Worm (Caenorhabditis elegans) whole organism, young adult: ENCODE data around the gene srx-19.

Source experiments
- B0336.3 ChIP-seq: fragments of 200-800 bp; sonication (Bioruptor generic); IDR thresholded peaks from 2 replicates; pipeline ENCODE4 v1.3.6; 2022; ENCODE audit warnings: missing genetic modification characterization, missing compliant biosample characterization
- F23B12.7 ChIP-seq: sonication (generic microtip); optimal IDR thresholded peaks from 2 replicates; lab custom pipeline; 2017; ENCODE audit warnings: missing genetic modification characterization, mild to moderate bottlenecking, missing compliant biosample characterization, antibody characterized with exemption, moderate library complexity; ENCODE audit not compliant: insufficient read depth
- F55B11.4 ChIP-seq: sonication (generic microtip); optimal IDR thresholded peaks from 2 replicates; lab custom pipeline; 2016; ENCODE audit warnings: missing compliant biosample characterization, missing genetic modification characterization, borderline replicate concordance; ENCODE audit not compliant: insufficient read depth
- K12H6.12 ChIP-seq: fragments of 200-800 bp; sonication (Bioruptor generic); optimal IDR thresholded peaks from 2 replicates; lab custom pipeline; 2018; ENCODE audit warnings: mild to moderate bottlenecking, missing genetic modification characterization, missing compliant biosample characterization
- T07F8.4 ChIP-seq: sonication (generic microtip); optimal IDR thresholded peaks from 2 replicates; lab custom pipeline; 2016; ENCODE audit warnings: mild to moderate bottlenecking, missing genetic modification characterization, moderate library complexity, missing compliant biosample characterization
- Y56A3A.18 ChIP-seq: fragments of 200-800 bp; sonication (Bioruptor generic); IDR thresholded peaks from 2 replicates; pipeline ENCODE4 v1.3.6; 2022; ENCODE audit warnings: missing genetic modification reagents, missing genetic modification characterization, missing compliant biosample characterization
- attf-5 ChIP-seq: fragments of 200-800 bp; sonication (Bioruptor generic); optimal IDR thresholded peaks from 2 replicates; lab custom pipeline; 2018; ENCODE audit warnings: mild to moderate bottlenecking, missing genetic modification characterization, missing compliant biosample characterization
- bed-1 ChIP-seq: fragments of 200-800 bp; sonication (Bioruptor generic); IDR thresholded peaks from 2 replicates; pipeline ENCODE4 v1.3.6; 2022; ENCODE audit warnings: missing genetic modification reagents, missing genetic modification characterization, missing compliant biosample characterization
- bed-2 ChIP-seq: fragments of 200-800 bp; sonication (Bioruptor generic); IDR thresholded peaks from 2 replicates; pipeline ENCODE4 v1.3.6; 2022; ENCODE audit warnings: missing genetic modification reagents, missing genetic modification characterization, missing compliant biosample characterization
- cebp-2 ChIP-seq: fragments of 200-800 bp; sonication (Bioruptor generic); IDR thresholded peaks from 2 replicates; pipeline ENCODE4 v1.3.6; 2022; ENCODE audit warnings: missing genetic modification characterization, missing compliant biosample characterization
- ceh-79 ChIP-seq: sonication (generic microtip); optimal IDR thresholded peaks from 2 replicates; lab custom pipeline; 2017; ENCODE audit warnings: mild to moderate bottlenecking, missing genetic modification characterization, missing compliant biosample characterization
- die-1 ChIP-seq: sonication (generic microtip); optimal IDR thresholded peaks from 2 replicates; lab custom pipeline; 2016; ENCODE audit warnings: missing genotype, mild to moderate bottlenecking, missing genetic modification characterization, missing compliant biosample characterization
- dpl-1 ChIP-seq: fragments of 150-350 bp; optimal IDR thresholded peaks from 2 replicates; lab custom pipeline; 2014; ENCODE audit warnings: missing biosample characterization, missing genetic modification reagents, missing genetic modification characterization
- egl-18 ChIP-seq: fragments of 200-800 bp; sonication (Bioruptor generic); IDR thresholded peaks from 2 replicates; pipeline ENCODE4 v1.3.6; 2022; ENCODE audit warnings: missing genetic modification reagents, missing genetic modification characterization, missing compliant biosample characterization
- egrh-3 ChIP-seq: fragments of 200-800 bp; sonication (Bioruptor generic); IDR thresholded peaks from 2 replicates; pipeline ENCODE4 v1.3.6; 2022; ENCODE audit warnings: missing genetic modification reagents, missing genetic modification characterization, missing compliant biosample characterization
- him-1 ChIP-seq: sonication (generic microtip); optimal IDR thresholded peaks from 2 replicates; lab custom pipeline; 2016; ENCODE audit warnings: missing genotype, missing genetic modification reagents, missing genetic modification characterization, missing compliant biosample characterization
- hlh-12 ChIP-seq: sonication (generic microtip); optimal IDR thresholded peaks from 2 replicates; lab custom pipeline; 2016; ENCODE audit warnings: missing genetic modification characterization, missing compliant biosample characterization
- hlh-26 ChIP-seq: fragments of 200-800 bp; sonication (Bioruptor generic); conservative IDR thresholded peaks from 2 replicates; pipeline ENCODE4 v1.3.6; 2022; ENCODE audit warnings: missing genetic modification reagents, missing genetic modification characterization, missing compliant biosample characterization
- hmg-1.2 ChIP-seq: fragments of 200-800 bp; sonication (Bioruptor generic); IDR thresholded peaks from 2 replicates; pipeline ENCODE4 v1.3.6; 2022; ENCODE audit warnings: missing genetic modification reagents, missing genetic modification characterization, missing compliant biosample characterization
- hrde-1 ChIP-seq: sonication (generic microtip); optimal IDR thresholded peaks from 2 replicates; lab custom pipeline; 2016; ENCODE audit warnings: missing genetic modification characterization, mild to moderate bottlenecking, missing compliant biosample characterization, moderate library complexity, missing genotype, missing genetic modification reagents, borderline replicate concordance
- hsf-1 ChIP-seq: fragments of 200-800 bp; sonication (Bioruptor generic); IDR thresholded peaks from 2 replicates; pipeline ENCODE4 v1.3.6; 2022; ENCODE audit warnings: missing genetic modification reagents, missing genetic modification characterization, missing compliant biosample characterization
- let-526 ChIP-seq: fragments of 200-800 bp; sonication (Bioruptor generic); IDR thresholded peaks from 2 replicates; pipeline ENCODE4 v1.3.6; 2022; ENCODE audit warnings: missing genetic modification reagents, missing genetic modification characterization, missing compliant biosample characterization
- lin-26 ChIP-seq: fragments of 200-800 bp; sonication (Bioruptor generic); IDR thresholded peaks from 2 replicates; pipeline ENCODE4 v1.3.6; 2022; ENCODE audit warnings: missing genetic modification reagents, missing genetic modification characterization, missing compliant biosample characterization
- lin-35 ChIP-seq, 3 experiments: fragments of 150-350 bp in 2 of 3; sonication (generic microtip) in 1 of 3; optimal IDR thresholded peaks; 2 replicates each; lab custom pipeline; 2014 to 2018; ENCODE audit warnings: missing biosample characterization in 3 of 3, missing genetic modification characterization in 3 of 3, missing genetic modification reagents in 3 of 3
- lin-40 ChIP-seq: sonication (generic microtip); optimal IDR thresholded peaks from 2 replicates; lab custom pipeline; 2016; ENCODE audit warnings: missing genetic modification characterization, mild to moderate bottlenecking, missing compliant biosample characterization, missing genotype, missing genetic modification reagents
- lsl-1 ChIP-seq: fragments of 200-800 bp; sonication (Bioruptor generic); optimal IDR thresholded peaks from 2 replicates; lab custom pipeline; 2018; ENCODE audit warnings: mild to moderate bottlenecking, missing genetic modification characterization, moderate library complexity, missing compliant biosample characterization
- lsy-27 ChIP-seq: sonication (generic microtip); optimal IDR thresholded peaks from 2 replicates; lab custom pipeline; 2017; ENCODE audit warnings: missing genetic modification characterization, mild to moderate bottlenecking, missing compliant biosample characterization, antibody characterized with exemption, missing genotype, borderline replicate concordance; ENCODE audit not compliant: insufficient read depth
- madf-6 ChIP-seq: fragments of 200-800 bp; sonication (Bioruptor generic); IDR thresholded peaks from 2 replicates; pipeline ENCODE4 v1.3.6; 2022; ENCODE audit warnings: missing genetic modification reagents, missing genetic modification characterization, missing compliant biosample characterization
- mel-28 ChIP-seq: sonication (generic microtip); optimal IDR thresholded peaks from 2 replicates; lab custom pipeline; 2016; ENCODE audit warnings: borderline replicate concordance, mild to moderate bottlenecking, missing genetic modification characterization, missing compliant biosample characterization
- mes-4 ChIP-seq: sonication (generic microtip); optimal IDR thresholded peaks from 2 replicates; lab custom pipeline; 2016; ENCODE audit warnings: missing genotype, missing genetic modification characterization, missing compliant biosample characterization
- mxl-1 ChIP-seq: sonication (generic microtip); optimal IDR thresholded peaks from 2 replicates; lab custom pipeline; 2016; ENCODE audit warnings: missing genetic modification characterization, missing compliant biosample characterization
- nfya-1 ChIP-seq: sonication (generic microtip); optimal IDR thresholded peaks from 2 replicates; lab custom pipeline; 2017; ENCODE audit warnings: antibody characterized with exemption, missing compliant biosample characterization, missing genetic modification characterization, borderline replicate concordance; ENCODE audit not compliant: insufficient read depth
- nhr-179 ChIP-seq: sonication (generic microtip); optimal IDR thresholded peaks from 2 replicates; lab custom pipeline; 2016; ENCODE audit warnings: mild to moderate bottlenecking, missing genetic modification characterization, missing compliant biosample characterization
- nhr-27 ChIP-seq: fragments of 200-800 bp; sonication (Bioruptor generic); optimal IDR thresholded peaks from 2 replicates; lab custom pipeline; 2018; ENCODE audit warnings: mild to moderate bottlenecking, missing genetic modification characterization, moderate library complexity, missing compliant biosample characterization
- rcor-1 ChIP-seq: fragments of 200-800 bp; sonication (Bioruptor generic); IDR thresholded peaks from 2 replicates; pipeline ENCODE4 v1.3.6; 2022; ENCODE audit warnings: missing genetic modification reagents, missing genetic modification characterization, missing compliant biosample characterization
- rec-8 ChIP-seq, 2 experiments: sonication (generic microtip); optimal IDR thresholded peaks; 2 replicates each; lab custom pipeline; 2016; ENCODE audit warnings: mild to moderate bottlenecking in 2 of 2, missing genetic modification characterization in 2 of 2, missing genetic modification reagents in 2 of 2, missing genotype in 2 of 2, missing biosample characterization in 1 of 2, missing compliant biosample characterization in 1 of 2, moderate library complexity in 1 of 2
- repo-1 ChIP-seq: sonication (generic microtip); optimal IDR thresholded peaks from 2 replicates; lab custom pipeline; 2017; ENCODE audit warnings: mild to moderate bottlenecking, missing genetic modification characterization, missing compliant biosample characterization
- rpc-1 ChIP-seq, 2 experiments: fragments of 150-350 bp in 1 of 2; sonication (generic microtip) in 1 of 2; optimal IDR thresholded peaks; 2 replicates each; lab custom pipeline; 2014 to 2018; ENCODE audit warnings: missing biosample characterization in 1 of 2, missing genetic modification characterization in 1 of 2, missing genetic modification reagents in 1 of 2, missing genotype in 1 of 2
- sdz-38 ChIP-seq: sonication (generic microtip); optimal IDR thresholded peaks from 2 replicates; lab custom pipeline; 2016; ENCODE audit warnings: missing genotype, missing genetic modification characterization, missing compliant biosample characterization
- snpc-1.3 ChIP-seq: sonication (generic microtip); optimal IDR thresholded peaks from 2 replicates; lab custom pipeline; 2017; ENCODE audit warnings: missing genetic modification characterization, mild to moderate bottlenecking, missing compliant biosample characterization, antibody characterized with exemption, moderate library complexity, missing genotype, missing genetic modification reagents; ENCODE audit not compliant: insufficient read depth
- snpc-4 ChIP-seq, 5 experiments: fragments of 150-350 bp in 1 of 5; sonication (generic microtip) in 4 of 5; optimal IDR thresholded peaks; 2 replicates each; lab custom pipeline; 2014 to 2018; ENCODE audit warnings: missing genetic modification characterization in 5 of 5, missing biosample characterization in 3 of 5, antibody characterized with exemption in 2 of 5, mild to moderate bottlenecking in 2 of 5, missing compliant biosample characterization in 2 of 5, missing genotype in 2 of 5, moderate library complexity in 2 of 5, missing genetic modification reagents in 1 of 5
- tbx-9 ChIP-seq: sonication (generic microtip); optimal IDR thresholded peaks from 2 replicates; lab custom pipeline; 2016; ENCODE audit warnings: borderline replicate concordance, missing genetic modification characterization, inconsistent platforms, missing compliant biosample characterization
- unc-62 ChIP-seq: fragments of 150-350 bp; optimal IDR thresholded peaks from 2 replicates; lab custom pipeline; 2014; ENCODE audit warnings: missing biosample characterization, missing genetic modification reagents, missing genetic modification characterization
- zfh-2 ChIP-seq: fragments of 200-800 bp; sonication (Bioruptor generic); conservative IDR thresholded peaks from 2 replicates; pipeline ENCODE4 v1.3.6; 2022; ENCODE audit warnings: missing genetic modification reagents, missing genetic modification characterization, missing compliant biosample characterization
- zim-3 ChIP-seq: sonication (generic microtip); optimal IDR thresholded peaks from 2 replicates; lab custom pipeline; 2017; ENCODE audit warnings: mild to moderate bottlenecking, missing genetic modification characterization, moderate library complexity, missing compliant biosample characterization
- ztf-18 ChIP-seq: sonication (generic microtip); optimal IDR thresholded peaks from 2 replicates; lab custom pipeline; 2016; ENCODE audit warnings: missing genotype, mild to moderate bottlenecking, missing genetic modification characterization, missing compliant biosample characterization
- ztf-3 ChIP-seq: fragments of 200-800 bp; sonication (Bioruptor generic); optimal IDR thresholded peaks from 2 replicates; lab custom pipeline; 2018; ENCODE audit warnings: mild to moderate bottlenecking, missing genetic modification characterization, missing compliant biosample characterization

Gene srx-19

DNA sequence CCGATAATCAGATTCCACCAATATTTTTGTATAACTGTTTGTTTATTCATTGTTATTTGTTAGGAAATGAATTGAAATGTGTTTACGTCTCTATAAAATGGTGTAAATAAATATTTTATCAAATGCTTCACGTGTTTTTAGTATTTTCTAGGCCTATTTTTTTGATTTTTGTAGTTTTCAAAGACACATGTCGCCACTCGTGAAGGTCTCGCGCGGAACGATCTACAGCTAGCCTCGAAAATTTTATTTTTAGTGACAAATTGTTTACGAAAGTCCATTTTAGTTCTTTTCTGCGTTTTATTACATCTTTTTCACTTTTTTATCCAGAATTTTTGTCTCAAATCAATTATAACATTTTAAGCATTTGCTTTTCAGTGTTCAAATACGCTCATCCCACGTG, 30.5 kb downstream of the srx-19 start, which contains the start of gene T22D1.5 (continued):
- no peak for TF ChIP-seq bed-2 (GFP tag; lab: Robert Waterston, UW)
- no peak for TF ChIP-seq T07F8.4
- peak; percentile 91 for TF ChIP-seq lsl-1 (GFP tag; lab: Kevin White, UChicago)
- TF ChIP-seq zim-3, result no peak
- TF ChIP-seq lin-26, result no peak
- TF ChIP-seq let-526 (GFP tag; lab: Robert Waterston, UW), result no peak
- TF ChIP-seq repo-1 (tag; lab: Kevin White, UChicago), result no peak
- no peak for TF ChIP-seq ztf-3 (GFP tag; lab: Kevin White, UChicago)
- TF ChIP-seq die-1 (tag; lab: Kevin White, UChicago), result no peak
- no peak for TF ChIP-seq egl-18 (GFP tag; lab: Robert Waterston, UW)
- no peak for TF ChIP-seq Y56A3A.18 (GFP tag; lab: Robert Waterston, UW)
- no peak for TF ChIP-seq lsy-27 (tag; lab: Kevin White, UChicago)
- no peak for TF ChIP-seq mel-28
- TF ChIP-seq snpc-1.3 (tag; lab: Kevin White, UChicago), result no peak
- no peak for TF ChIP-seq hlh-12 (tag; lab: Kevin White, UChicago)
- TF ChIP-seq hmg-1.2 (GFP tag; lab: Robert Waterston, UW), result no peak
- peak; percentile 11 for TF ChIP-seq him-1
- no peak for TF ChIP-seq tbx-9 (tag; lab: Kevin White, UChicago)
- no peak for TF ChIP-seq mxl-1 (tag; lab: Kevin White, UChicago)
- no peak for TF ChIP-seq hrde-1
- TF ChIP-seq hsf-1 (GFP tag; lab: Robert Waterston, UW), result no peak
- TF ChIP-seq nhr-179 (tag; lab: Kevin White, UChicago), result no peak
- TF ChIP-seq sdz-38 (tag; lab: Kevin White, UChicago), result no peak
- TF ChIP-seq nfya-1 (tag; lab: Kevin White, UChicago), result no peak
- TF ChIP-seq nhr-27 (tag; lab: Kevin White, UChicago), result no peak
- TF ChIP-seq lin-40 (tag; lab: Kevin White, UChicago), result no peak
- no peak for TF ChIP-seq mes-4 (tag; lab: Kevin White, UChicago)
- no peak for TF ChIP-seq ceh-79 (tag; lab: Kevin White, UChicago)
- TF ChIP-seq F55B11.4 (tag; lab: Kevin White, UChicago), result no peak
- TF ChIP-seq madf-6, result peak; percentile 97
- no peak for TF ChIP-seq rcor-1 (GFP tag; lab: Robert Waterston, UW)
- no peak for TF ChIP-seq egrh-3 (GFP tag; lab: Robert Waterston, UW)
- TF ChIP-seq rpc-1 (optimal IDR thresholded peaks at IDR 0.05; lab: Kevin White, UChicago), result no peak
- TF ChIP-seq rpc-1 (tag; optimal IDR thresholded peaks at IDR 0.05; lab: Kevin White, UChicago), result no peak
- TF ChIP-seq zfh-2 (GFP tag; lab: Robert Waterston, UW), result no peak
- TF ChIP-seq ztf-18, result no peak
- no peak for TF ChIP-seq hlh-26 (GFP tag; lab: Robert Waterston, UW)
- TF ChIP-seq snpc-4 (GFP tag; optimal IDR thresholded peaks at IDR 0.05; lab: Kevin White, UChicago), result peak; percentile 61
- TF ChIP-seq snpc-4 (tag; optimal IDR thresholded peaks at IDR 0.05; lab: Kevin White, UChicago), result peak in 3 of 4 experiments; percentile 70 to 83 (median 77)
- TF ChIP-seq K12H6.12, result no peak
- TF ChIP-seq B0336.3 (GFP tag; lab: Robert Waterston, UW), result no peak
- TF ChIP-seq lin-35 (GFP tag; optimal IDR thresholded peaks at IDR 0.05; lab: Kevin White, UChicago), result peak in 1 of 3 experiments; percentile 18
- no peak for TF ChIP-seq unc-62 (GFP tag; lab: Kevin White, UChicago)
- TF ChIP-seq attf-5 (GFP tag; lab: Kevin White, UChicago), result no peak
- TF ChIP-seq F23B12.7, result no peak
- peak; percentile 57 for TF ChIP-seq dpl-1
- TF ChIP-seq rec-8 (tag; optimal IDR thresholded peaks at IDR 0.05; lab: Kevin White, UChicago), result no peak
- TF ChIP-seq cebp-2 (GFP tag; lab: Robert Waterston, UW), result no peak
- no peak for TF ChIP-seq bed-1
